Fruit fly (Drosophila melanogaster): ENCODE data around the gene narya.

Gene narya

dm6 chrX:19521753-19522383, 47.0 kb downstream of the narya start, which contains the start of the genes Idh3a and CoRest (continued):
- peak; percentile 17 for TF ChIP-seq Dad (GFP tag; optimal IDR thresholded peaks at IDR 0.05)
- no peak for TF ChIP-seq CG17359 (tag; optimal IDR thresholded peaks at IDR 0.05)
- 0 out of 2 replicates have a peak, but pooled peaks have one; percentile 17 for TF ChIP-seq NFAT (GFP tag; IDR thresholded peaks at IDR 0.05)
- TF ChIP-seq Bgb (GFP tag; IDR thresholded peaks at IDR 0.05; ENCODE audit: partially characterized antibody), result peak; percentile 63; the same call in 1 of the 2 replicates
- TF ChIP-seq mirr (GFP tag; optimal IDR thresholded peaks at IDR 0.05), result peak; percentile 13
- peak; percentile 50 for TF ChIP-seq Ptx1 (GFP tag; IDR thresholded peaks at IDR 0.05)
- TF ChIP-seq Atf-2 (GFP tag; optimal IDR thresholded peaks at IDR 0.05), result no peak
- TF ChIP-seq stwl (tag; optimal IDR thresholded peaks at IDR 0.05), result peak; percentile 28
- no peak for TF ChIP-seq Oli (tag; optimal IDR thresholded peaks at IDR 0.05)
- TF ChIP-seq schlank (tag; optimal IDR thresholded peaks at IDR 0.05), result no peak
- no peak for TF ChIP-seq C15 (GFP tag; IDR thresholded peaks at IDR 0.05)
- peak in 1 of 2 experiments; percentile 36 for TF ChIP-seq Pdp1 (GFP tag; optimal IDR thresholded peaks at IDR 0.05)
- TF ChIP-seq hbn (GFP tag; IDR thresholded peaks at IDR 0.05; ENCODE audit: partially characterized antibody), result peak; percentile 47; the same call in 1 of the 2 replicates
- peak; percentile 40 for TF ChIP-seq CG2120 (GFP tag; optimal IDR thresholded peaks at IDR 0.05)
- TF ChIP-seq NK7.1 (GFP tag; optimal IDR thresholded peaks at IDR 0.05), result no peak
- TF ChIP-seq CG14441 (GFP tag; IDR thresholded peaks at IDR 0.05), result peak; percentile 44; the same call in 1 of the 2 replicates
- TF ChIP-seq h (optimal IDR thresholded peaks at IDR 0.05), result no peak
- TF ChIP-seq ken (GFP tag; IDR thresholded peaks at IDR 0.05), result 0 out of 3 replicates have a peak, but pooled peaks have one; percentile 27
- TF ChIP-seq Sry-δ (GFP tag; optimal IDR thresholded peaks at IDR 0.05), result peak; percentile 83
- TF ChIP-seq unc-4 (GFP tag; IDR thresholded peaks at IDR 0.05; ENCODE audit: partially characterized antibody), result peak; percentile 76
- peak; percentile 77 for TF ChIP-seq CG15514 (GFP tag; optimal IDR thresholded peaks at IDR 0.05)
- TF ChIP-seq chif (GFP tag; optimal IDR thresholded peaks at IDR 0.05), result no peak
- TF ChIP-seq Poxn (GFP tag; IDR thresholded peaks at IDR 0.05), result no peak
- TF ChIP-seq mam (GFP tag; optimal IDR thresholded peaks at IDR 0.05), result peak; percentile 50
- peak; percentile 73 for TF ChIP-seq Med (GFP tag)
- TF ChIP-seq tup (GFP tag; optimal IDR thresholded peaks at IDR 0.05), result no peak
- no peak for TF ChIP-seq CG33557 (GFP tag; optimal IDR thresholded peaks at IDR 0.05)
- peak; percentile 62 for TF ChIP-seq nmo (GFP tag; optimal IDR thresholded peaks at IDR 0.05)
- peak; percentile 4 for TF ChIP-seq CG15601 (tag; optimal IDR thresholded peaks at IDR 0.05)
- TF ChIP-seq CG42726 (GFP tag; IDR thresholded peaks at IDR 0.05; ENCODE audit: partially characterized antibody), result 0 out of 2 replicates have a peak, but pooled peaks have one; percentile 14
- peak; percentile 47 for TF ChIP-seq ind (GFP tag; optimal IDR thresholded peaks at IDR 0.05)
- peak; percentile 16 for TF ChIP-seq CG13624 (GFP tag; optimal IDR thresholded peaks at IDR 0.05)
- TF ChIP-seq Trl (optimal IDR thresholded peaks at IDR 0.05), result no peak
- TF ChIP-seq Trl (GFP tag; optimal IDR thresholded peaks at IDR 0.05), result peak; percentile 1
- TF ChIP-seq row (GFP tag; IDR thresholded peaks at IDR 0.05), result peak; percentile 54
- TF ChIP-seq Adf1 (GFP tag; IDR thresholded peaks at IDR 0.05), result no peak
- TF ChIP-seq E2f2 (GFP tag; IDR thresholded peaks at IDR 0.05), result peak; percentile 63
- no peak for TF ChIP-seq CG7745 (tag; optimal IDR thresholded peaks at IDR 0.05)
- no peak for TF ChIP-seq odd (GFP tag; optimal IDR thresholded peaks at IDR 0.05)
- TF ChIP-seq CG13775 (GFP tag; optimal IDR thresholded peaks at IDR 0.05), result peak; percentile 42
- peak; percentile 77 for TF ChIP-seq CG17186 (GFP tag; optimal IDR thresholded peaks at IDR 0.05)
- TF ChIP-seq Ada2b (GFP tag; IDR thresholded peaks at IDR 0.05), result no peak
- TF ChIP-seq Xrp1 (GFP tag; IDR thresholded peaks at IDR 0.05), result no peak
- no peak for TF ChIP-seq Meics (GFP tag; optimal IDR thresholded peaks at IDR 0.05)
- peak; percentile 90 for TF ChIP-seq BEAF-32 (GFP tag; optimal IDR thresholded peaks at IDR 0.05)
- peak; percentile 12 for TF ChIP-seq CG13424 (tag; optimal IDR thresholded peaks at IDR 0.05)
- TF ChIP-seq nerfin-2 (GFP tag; IDR thresholded peaks at IDR 0.05; ENCODE audit: partially characterized antibody), result peak; percentile 55; the same call in 1 of the 2 replicates
- peak; percentile 42 for TF ChIP-seq CG9797 (GFP tag; optimal IDR thresholded peaks at IDR 0.05)
- TF ChIP-seq Dp (GFP tag; optimal IDR thresholded peaks at IDR 0.05), result peak; percentile 62
